Fruit fly (Drosophila melanogaster): ENCODE results near the gene spz3.

The spz3 gene

DNA sequence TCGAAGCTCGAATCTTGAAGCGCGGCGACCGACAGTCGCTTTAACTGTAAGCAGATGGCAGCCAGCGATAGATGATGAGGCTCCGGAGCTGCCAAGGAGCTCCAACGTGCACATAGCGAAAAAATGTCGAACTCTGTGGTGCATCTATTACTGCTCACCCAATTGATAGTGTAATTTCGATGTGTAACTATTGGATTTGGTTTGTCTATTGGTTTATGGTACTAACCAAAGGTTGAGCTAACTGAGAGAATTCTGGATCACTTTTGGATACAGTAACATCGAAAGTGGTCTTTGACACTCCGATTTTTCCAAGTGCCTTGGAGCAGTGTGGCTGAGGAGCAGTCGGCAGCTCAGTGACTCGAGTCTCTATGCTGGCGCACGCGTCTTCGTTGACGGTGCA lies 19.2 kb upstream of the spz3 start:
- TF ChIP-seq noc (tag; optimal IDR thresholded peaks at IDR 0.05) = no peak

DNA sequence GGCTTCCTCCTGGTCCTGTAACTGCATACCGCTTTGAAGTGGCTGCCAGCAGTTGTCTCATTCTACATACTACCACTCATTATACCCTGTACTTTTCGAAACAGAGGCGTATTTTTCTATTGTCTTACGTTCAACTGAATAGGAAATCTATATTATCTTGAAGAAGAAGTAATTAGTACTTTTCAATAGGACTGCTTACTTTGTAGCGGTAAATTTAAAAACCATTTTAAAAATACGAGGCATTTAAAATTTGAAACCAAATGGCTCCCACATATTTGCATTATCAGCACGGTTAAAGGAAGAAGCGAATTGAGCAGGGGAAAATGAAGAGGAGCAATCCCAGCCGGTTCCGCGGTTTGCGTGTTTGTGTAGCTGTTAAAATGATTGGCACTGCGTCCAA lies 17.9 kb upstream of the spz3 start:
- TF ChIP-seq noc (tag; optimal IDR thresholded peaks at IDR 0.05) = no peak

DNA sequence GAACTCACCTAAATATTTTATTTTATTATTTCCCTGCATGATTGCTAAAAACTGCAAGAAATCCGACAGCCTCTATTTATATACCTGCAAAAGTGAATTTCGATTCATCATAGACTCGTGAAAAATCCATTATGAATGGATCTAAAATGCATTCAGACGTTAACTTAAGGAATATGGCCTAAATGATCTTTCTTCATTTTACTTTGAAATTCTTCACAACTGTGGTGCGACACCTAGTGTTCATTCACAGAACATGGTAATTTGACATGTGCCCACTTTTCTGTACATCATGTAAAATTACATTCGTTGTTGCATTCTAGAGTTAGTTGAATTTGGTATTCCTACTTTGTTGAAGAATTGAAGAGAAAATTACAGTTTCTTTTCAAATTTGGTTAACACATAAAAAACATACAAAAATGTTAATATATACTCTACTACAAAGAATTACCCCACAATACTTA lies 11.3 kb upstream of the spz3 start, which contains the start of gene Spn28Db:
Gene Spn28Db, minus strand, starts transcription at position 51 of the 461 bp plus-strand sequence.
- TF ChIP-seq noc (tag; optimal IDR thresholded peaks at IDR 0.05) = no peak

DNA sequence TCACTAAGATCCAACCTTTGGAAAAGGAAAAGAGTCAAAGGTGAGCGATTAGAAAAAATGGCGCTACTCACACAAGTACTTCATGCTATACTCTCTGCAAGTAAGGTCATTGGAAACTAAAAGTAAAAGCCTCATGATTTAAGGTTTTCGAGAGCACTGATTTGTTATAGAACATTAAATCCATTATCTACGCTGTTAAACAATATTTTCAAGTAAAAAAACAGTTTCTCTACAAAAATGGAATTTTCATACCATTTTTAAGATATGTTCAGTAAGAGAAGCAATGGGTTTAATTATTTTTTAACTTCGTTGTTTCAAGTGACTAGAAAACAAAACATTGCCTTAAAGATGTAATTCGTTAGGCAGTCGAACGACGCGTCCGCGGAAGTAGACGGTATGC lies 9.7 kb upstream of the spz3 start, which contains the start of gene Spn28Da:
Gene Spn28Da, minus strand, starts transcription at position 101 of the 400 bp plus-strand sequence.
- no peak for TF ChIP-seq noc (tag; optimal IDR thresholded peaks at IDR 0.05)

DNA sequence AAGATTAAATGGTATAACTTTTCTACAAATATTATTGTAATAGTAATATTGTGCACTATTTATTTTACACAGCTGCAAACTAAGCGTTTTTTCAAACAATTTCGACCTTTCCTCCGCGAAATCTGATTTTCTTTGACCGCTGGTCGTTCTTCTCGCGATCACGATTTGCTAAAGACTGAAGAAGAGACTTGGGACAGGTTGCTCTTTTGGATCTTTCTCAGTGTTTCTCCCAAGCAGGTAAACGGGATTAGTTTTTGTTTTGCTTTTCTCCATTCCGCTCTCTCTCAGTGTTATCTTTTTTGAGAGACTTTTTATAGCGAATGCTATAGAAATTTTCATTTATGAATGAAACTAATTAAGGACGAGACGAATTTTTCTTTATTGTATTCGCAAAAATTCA lies 8.0 kb upstream of the spz3 start, which contains the start of gene CG7102:
Gene CG7102, minus strand, starts transcription at position 181 of the 400 bp plus-strand sequence.
- no peak for TF ChIP-seq noc (tag; optimal IDR thresholded peaks at IDR 0.05)

DNA sequence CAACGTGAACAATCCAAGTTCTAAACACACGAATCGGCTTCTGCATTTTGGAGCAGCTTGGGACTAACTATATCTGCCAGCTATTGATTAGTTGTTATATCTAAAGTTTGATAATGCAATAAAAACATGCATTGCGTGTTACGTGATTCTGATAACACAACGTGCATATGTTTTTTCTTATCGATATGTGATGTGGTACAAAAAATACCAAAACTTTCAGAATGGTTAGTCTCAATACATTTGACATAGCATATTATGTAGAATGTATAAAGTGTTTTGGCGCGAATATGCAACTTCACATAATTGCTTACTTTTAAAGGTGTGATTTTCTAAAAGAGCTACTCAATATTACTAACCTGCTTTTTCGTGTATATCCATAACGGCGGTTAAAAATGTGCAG lies 6.6 kb upstream of the spz3 start:
- no peak for TF ChIP-seq noc (tag; optimal IDR thresholded peaks at IDR 0.05)

DNA sequence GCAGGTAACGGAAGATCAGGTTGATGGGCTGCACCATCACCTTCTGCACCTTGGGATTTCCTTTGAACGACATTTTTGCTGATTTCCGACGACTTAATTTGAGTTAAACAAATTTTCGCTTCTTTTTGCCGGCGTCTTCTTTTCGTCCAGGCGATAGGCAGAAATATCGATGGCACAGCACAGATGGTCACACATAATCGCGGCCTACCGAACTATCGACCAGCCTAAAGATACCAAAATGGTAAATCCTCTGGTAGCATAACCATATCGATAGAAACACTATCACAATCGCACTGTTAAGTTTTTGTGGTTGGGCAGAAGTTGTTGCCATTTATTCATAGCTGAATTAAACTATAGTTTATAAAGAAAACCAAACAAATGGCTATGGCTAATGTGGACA lies 5.9 kb upstream of the spz3 start, which contains the start of the genes SmE and CG34132:
Gene SmE, minus strand, starts transcription at position 180 of the 400 bp plus-strand sequence.
Gene CG34132, plus strand, starts transcription at position 233 of the 400 bp plus-strand sequence.
- TF ChIP-seq noc (tag; optimal IDR thresholded peaks at IDR 0.05) = no peak

DNA sequence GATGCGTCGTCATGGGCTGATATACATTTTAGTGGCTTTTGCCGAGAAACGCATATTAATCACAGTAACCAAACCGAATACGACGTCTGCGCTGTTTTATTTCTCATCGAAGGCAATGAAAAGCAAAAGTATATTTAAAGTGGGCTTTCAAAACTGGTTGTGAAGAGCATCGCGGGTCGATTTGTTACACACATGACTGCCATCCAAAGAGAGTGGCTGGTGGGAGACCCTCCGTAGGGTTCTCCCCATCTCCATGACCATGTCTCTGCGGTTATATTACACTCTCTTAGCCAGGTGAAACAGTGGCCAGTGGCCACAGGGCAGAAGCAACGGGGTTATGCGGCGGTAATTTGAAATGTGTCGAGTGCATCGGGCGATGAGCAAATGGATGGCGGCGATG lies 1.1 kb upstream of the spz3 start:
- TF ChIP-seq noc (tag; optimal IDR thresholded peaks at IDR 0.05) = no peak

DNA sequence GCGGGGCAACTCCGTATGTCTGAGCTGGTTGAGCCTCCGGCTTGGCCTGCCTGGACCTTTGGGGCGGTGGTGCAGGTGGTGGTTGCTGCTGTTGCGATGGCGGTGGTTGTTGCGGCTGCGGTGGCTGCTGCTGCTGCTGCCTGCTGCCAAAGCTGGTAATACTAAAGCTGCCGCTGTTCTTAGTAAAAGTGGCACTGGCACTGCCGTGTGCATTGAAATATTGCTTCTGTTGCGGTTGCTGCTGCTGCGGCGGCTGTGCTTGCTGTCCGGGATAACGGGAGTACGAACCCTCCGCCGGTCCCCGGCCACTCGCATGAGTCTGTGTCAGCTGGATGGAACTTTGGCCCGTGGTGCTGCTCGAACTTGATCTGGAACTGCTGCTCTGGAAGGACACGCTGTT lies 980 bp downstream of the spz3 start:
- TF ChIP-seq noc (tag; optimal IDR thresholded peaks at IDR 0.05) = no peak

DNA sequence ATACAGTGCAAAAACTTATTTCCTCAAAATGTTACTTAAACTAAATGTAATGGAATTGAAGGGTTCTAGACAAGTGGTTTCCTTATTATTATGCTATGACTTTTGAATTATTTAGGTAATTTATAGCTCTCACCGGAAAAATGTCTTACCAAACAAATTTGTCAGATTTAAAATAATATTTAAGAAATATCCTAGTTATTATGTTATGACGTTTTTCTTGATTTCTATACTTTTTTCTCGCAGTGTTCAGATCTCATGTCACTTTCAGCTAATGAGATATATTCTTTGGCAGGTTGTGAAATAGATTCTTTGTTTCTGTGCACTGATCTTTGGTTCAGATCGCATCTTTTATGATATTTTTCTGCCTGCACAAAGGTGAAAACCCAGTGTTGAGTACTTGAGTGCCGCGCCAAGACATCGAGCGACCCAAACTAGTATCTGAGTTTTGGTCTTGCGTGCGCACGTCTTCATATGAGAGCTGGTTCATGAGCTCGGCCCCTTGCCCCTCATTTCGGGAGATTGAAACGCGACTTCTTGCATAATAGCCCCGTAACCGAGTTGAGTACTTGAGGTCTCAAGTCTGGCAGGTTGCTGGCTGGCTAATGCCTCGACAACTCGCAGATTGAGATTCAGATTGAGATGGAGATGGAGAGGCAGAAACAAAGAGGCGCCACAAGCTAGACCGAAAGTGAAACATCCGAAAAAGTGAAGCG lies 2.7 kb downstream of the spz3 start:
- no peak for TF ChIP-seq noc (tag; optimal IDR thresholded peaks at IDR 0.05)

DNA sequence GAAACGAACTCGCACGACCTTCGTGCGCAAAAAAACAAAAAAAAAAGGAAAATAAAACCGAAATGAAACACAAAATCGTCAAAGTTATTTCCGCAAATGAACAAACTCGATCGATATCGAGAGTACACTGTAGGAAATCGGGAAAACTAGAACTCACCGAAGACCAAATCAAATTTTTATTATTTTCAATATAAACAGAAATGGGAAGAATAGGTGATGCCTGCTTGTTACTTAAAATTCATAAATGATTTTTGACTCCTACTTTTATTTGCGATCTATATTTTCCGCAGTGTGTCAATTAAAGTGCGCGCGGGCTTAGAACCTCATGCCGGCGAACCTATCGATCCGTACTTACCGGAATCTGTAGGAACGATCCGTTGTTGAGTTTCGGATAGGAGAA lies 3.7 kb downstream of the spz3 start:
- peak; percentile 33 for TF ChIP-seq noc (tag; optimal IDR thresholded peaks at IDR 0.05)

DNA sequence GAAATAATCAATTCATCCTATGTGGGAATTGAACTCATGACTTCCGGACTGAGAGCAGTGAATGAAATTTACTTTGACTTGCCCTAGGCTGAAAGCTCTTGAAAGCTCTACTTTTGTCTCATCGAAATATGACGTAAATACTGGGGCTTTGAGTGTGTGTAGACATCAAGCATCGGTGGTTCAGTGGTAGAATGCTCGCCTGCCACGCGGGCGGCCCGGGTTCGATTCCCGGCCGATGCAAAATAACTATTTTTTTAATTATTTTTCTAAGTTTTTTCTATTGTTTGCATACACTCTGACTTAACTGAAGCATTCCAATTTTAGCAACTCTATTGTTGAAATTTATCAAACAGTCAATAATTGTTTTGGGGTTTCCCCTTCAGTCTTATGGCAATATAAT lies 6.7 kb downstream of the spz3 start:
- no peak for TF ChIP-seq noc (tag; optimal IDR thresholded peaks at IDR 0.05)

DNA sequence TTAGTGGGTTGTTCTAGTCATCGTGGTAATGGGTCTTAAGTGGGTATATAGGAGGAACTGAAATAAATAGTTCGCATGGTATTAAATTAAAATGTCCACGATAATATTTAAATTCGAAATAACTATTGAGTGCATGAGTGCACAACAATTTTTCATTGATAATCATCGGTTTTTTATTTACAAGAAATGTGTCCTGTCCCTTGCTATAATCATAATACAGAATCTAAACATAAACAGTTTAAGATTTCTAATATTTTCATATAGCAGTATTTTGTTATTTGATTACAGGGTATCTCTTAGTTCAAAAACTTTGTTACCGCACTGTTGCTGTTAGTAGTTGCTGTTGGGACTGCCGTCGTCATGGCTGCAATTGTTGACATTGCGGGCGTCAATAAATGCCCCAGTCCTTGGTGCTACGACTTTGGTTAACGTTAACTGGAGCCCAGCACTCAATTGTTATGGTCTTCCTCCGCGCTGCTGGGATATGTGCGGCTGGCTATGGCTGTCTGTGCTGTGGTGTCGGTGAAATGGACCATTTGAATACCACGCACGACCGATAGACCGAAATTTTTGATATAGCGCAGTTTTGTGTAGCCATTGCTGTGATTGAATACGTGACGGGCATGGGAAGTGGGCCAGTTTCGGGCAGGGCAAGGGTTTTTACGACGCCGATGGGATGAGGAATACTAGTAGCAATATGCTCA lies 7.4 kb downstream of the spz3 start:
- TF ChIP-seq noc (tag; optimal IDR thresholded peaks at IDR 0.05) = no peak

DNA sequence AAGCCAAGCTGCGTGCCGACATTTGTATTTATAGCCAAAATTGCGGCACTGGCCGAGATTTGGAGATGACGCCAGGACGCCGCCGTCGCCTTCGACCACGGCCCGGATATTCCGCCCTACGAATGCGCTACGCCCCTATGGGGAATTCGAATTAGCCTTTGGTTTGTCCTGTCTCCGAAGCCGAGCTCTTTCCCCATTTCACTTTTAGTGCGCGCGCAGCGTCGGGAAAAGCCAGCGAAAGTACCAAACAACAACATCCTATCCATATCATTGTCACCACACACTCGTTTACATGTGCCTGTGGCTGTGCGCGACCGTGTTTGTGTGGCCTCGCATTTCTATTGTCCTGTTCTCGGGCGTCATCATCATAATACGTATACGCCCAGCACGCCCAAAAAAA lies 8.0 kb downstream of the spz3 start, which contains the start of gene Proc:
Gene Proc, minus strand, starts transcription at position 101 of the 400 bp plus-strand sequence.
- TF ChIP-seq noc (tag; optimal IDR thresholded peaks at IDR 0.05) = no peak

DNA sequence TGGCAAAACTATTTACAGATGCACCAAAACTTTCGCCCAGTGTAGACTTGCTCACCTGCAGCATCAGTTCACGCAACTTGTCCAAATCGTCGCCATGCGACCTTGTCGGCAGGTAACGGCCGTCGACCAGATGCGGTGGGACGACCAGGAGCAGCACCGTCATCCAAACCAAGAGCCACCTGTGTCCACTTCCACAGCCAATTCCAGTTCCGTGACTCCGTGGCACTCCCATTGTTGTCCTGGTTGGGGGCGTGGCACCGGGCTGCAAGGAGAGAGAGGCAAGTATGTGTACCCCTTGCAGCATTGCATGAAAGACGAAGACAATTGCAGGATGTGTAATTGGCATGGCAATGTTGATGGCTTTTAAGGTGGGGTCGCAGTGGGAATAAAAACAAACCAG lies 9.1 kb downstream of the spz3 start:
- TF ChIP-seq noc (tag; optimal IDR thresholded peaks at IDR 0.05) = no peak

DNA sequence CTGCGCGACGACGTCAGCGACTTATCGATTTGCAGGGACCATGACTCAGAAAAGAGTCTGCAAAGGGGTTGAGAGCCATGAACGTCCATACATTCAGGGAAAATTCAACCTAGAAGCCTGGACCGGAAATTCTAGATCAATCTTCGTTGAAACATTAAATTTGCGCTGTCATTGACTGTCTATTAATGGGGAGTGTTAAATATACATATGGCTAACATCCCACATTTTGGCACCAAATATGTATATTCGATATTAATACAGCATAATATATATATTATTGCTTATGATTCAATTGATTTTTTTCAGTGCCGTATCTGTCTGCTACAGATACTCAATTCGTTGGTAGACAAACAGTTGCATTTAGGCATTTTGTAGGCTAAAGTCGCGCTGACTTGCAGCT lies 10.7 kb downstream of the spz3 start:
- no peak for TF ChIP-seq noc (tag; optimal IDR thresholded peaks at IDR 0.05)

DNA sequence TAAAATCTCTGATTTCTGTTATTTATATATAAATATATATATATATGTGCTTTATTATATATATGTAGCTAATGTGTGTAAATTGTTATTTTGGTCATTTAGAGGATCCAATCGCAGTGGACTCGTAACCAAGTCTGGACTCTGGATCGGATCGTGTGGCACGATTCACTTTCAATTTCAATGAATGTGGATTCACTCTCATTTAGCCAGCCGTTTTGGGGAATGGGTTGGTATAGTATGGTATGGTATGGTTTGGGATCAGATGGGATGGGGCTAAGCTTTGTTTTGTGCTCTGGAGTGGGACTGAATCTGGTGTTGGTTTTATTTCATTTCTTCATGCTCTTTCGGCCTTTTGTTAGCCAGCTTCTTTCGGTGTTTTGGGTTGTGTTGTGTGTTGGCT lies 17.6 kb downstream of the spz3 start:
- no peak for TF ChIP-seq noc (tag; optimal IDR thresholded peaks at IDR 0.05)

Data from whole organism, larva.